Fruit fly (Drosophila melanogaster) whole organism, embryonic: ENCODE data around the gene Tgt.

Source experiments
- ATbp ChIP-seq: fragments of 200-800 bp; sonication (Bioruptor generic); optimal IDR thresholded peaks from 2 replicates; lab custom pipeline; 2017; ENCODE audit warnings: missing biosample characterization, mild to moderate bottlenecking, missing genetic modification characterization, missing genetic modification reagents
- Aef1 ChIP-seq: fragments of 200-800 bp; sonication (Bioruptor generic); IDR thresholded peaks from 3 replicates; pipeline ENCODE4 v1.3.6; 2022; ENCODE audit warnings: missing biosample characterization, missing genetic modification characterization
- Awh ChIP-seq: fragments of 200-800 bp; sonication (Bioruptor generic); IDR thresholded peaks from 2 replicates; pipeline ENCODE4, ENCODE4 v1.3.6; 2022; ENCODE audit warnings: missing biosample characterization, missing genetic modification characterization
- CG11247 ChIP-seq: fragments of 200-800 bp; sonication (Bioruptor generic); IDR thresholded peaks from 2 replicates; pipeline ENCODE4 v1.3.6; 2022; ENCODE audit warnings: missing biosample characterization, missing genetic modification characterization
- CG12219 ChIP-seq: fragments of 200-800 bp; sonication (Bioruptor generic); optimal IDR thresholded peaks from 3 replicates; lab custom pipeline; 2018; ENCODE audit warnings: missing biosample characterization, mild to moderate bottlenecking, missing genetic modification characterization
- CG14710 ChIP-seq: fragments of 200-800 bp; sonication (Bioruptor generic); optimal IDR thresholded peaks from 3 replicates; lab custom pipeline; 2019; ENCODE audit warnings: missing biosample characterization, mild to moderate bottlenecking, missing genetic modification characterization, moderate library complexity
- CG15479 ChIP-seq: fragments of 200-800 bp; sonication (Bioruptor generic); optimal IDR thresholded peaks from 3 replicates; lab custom pipeline; 2019; ENCODE audit warnings: missing biosample characterization, mild to moderate bottlenecking, missing genetic modification characterization, moderate library complexity
- CG17829 ChIP-seq: fragments of 200-800 bp; optimal IDR thresholded peaks from 2 replicates; lab custom pipeline; 2019; ENCODE audit warnings: missing biosample characterization, mild to moderate bottlenecking, missing genetic modification characterization, moderate library complexity
- CG2129 ChIP-seq: fragments of 200-800 bp; sonication (Bioruptor generic); IDR thresholded peaks from 2 replicates; pipeline ENCODE4 v1.3.6; 2022; ENCODE audit warnings: missing biosample characterization, missing genetic modification characterization; ENCODE audit not compliant: partially characterized antibody
- CG30020 ChIP-seq: fragments of 200-800 bp; optimal IDR thresholded peaks from 2 replicates; lab custom pipeline; 2019; ENCODE audit warnings: missing biosample characterization, mild to moderate bottlenecking, missing genetic modification characterization, moderate library complexity
- CG3838 ChIP-seq: fragments of 200-800 bp; sonication (Bioruptor generic); optimal IDR thresholded peaks from 3 replicates; lab custom pipeline; 2016; ENCODE audit warnings: missing biosample characterization, missing genetic modification characterization
- CG4820 ChIP-seq: fragments of 200-800 bp; sonication (Bioruptor generic); optimal IDR thresholded peaks from 3 replicates; lab custom pipeline; 2016; ENCODE audit warnings: missing biosample characterization, missing genetic modification characterization
- CG6683 ChIP-seq: fragments of 200-800 bp; sonication (Bioruptor generic); optimal IDR thresholded peaks from 2 replicates; lab custom pipeline; 2017; ENCODE audit warnings: missing biosample characterization, mild to moderate bottlenecking, missing genetic modification characterization, missing genetic modification reagents
- CG6765 ChIP-seq: fragments of 200-800 bp; sonication (Bioruptor generic); optimal IDR thresholded peaks from 3 replicates; lab custom pipeline; 2017; ENCODE audit warnings: missing biosample characterization, mild to moderate bottlenecking, missing genetic modification characterization
- CG6791 ChIP-seq: fragments of 200-800 bp; sonication (Bioruptor generic); IDR thresholded peaks from 3 replicates; pipeline ENCODE4 v1.3.6; 2022; ENCODE audit warnings: missing biosample characterization, missing genetic modification characterization; ENCODE audit not compliant: partially characterized antibody
- CG8281 ChIP-seq: fragments of 200-800 bp; sonication (Bioruptor generic); optimal IDR thresholded peaks from 2 replicates; lab custom pipeline; 2018; ENCODE audit warnings: missing biosample characterization, mild to moderate bottlenecking, missing genetic modification characterization, moderate library complexity
- CG9727 ChIP-seq: fragments of 200-800 bp; sonication (Bioruptor generic); optimal IDR thresholded peaks from 3 replicates; lab custom pipeline; 2017; ENCODE audit warnings: missing biosample characterization, mild to moderate bottlenecking, missing genetic modification characterization
- CG9932 ChIP-seq: fragments of 200-800 bp; sonication (Bioruptor generic); IDR thresholded peaks from 2 replicates; pipeline ENCODE4 v1.3.6; 2022; ENCODE audit warnings: missing biosample characterization, missing genetic modification characterization
- Dbx ChIP-seq: fragments of 200-800 bp; sonication (Bioruptor generic); IDR thresholded peaks from 3 replicates; pipeline ENCODE4 v1.3.6; 2022; ENCODE audit warnings: missing biosample characterization, missing genetic modification characterization
- Dfd ChIP-seq, 2 experiments: fragments of >200 bp; optimal IDR thresholded peaks; 2 replicates each; lab custom pipeline; 2017; ENCODE audit warnings: missing biosample characterization in 2 of 2, missing genetic modification characterization in 2 of 2
- Hr78 ChIP-seq, 2 experiments: fragments of 200-800 bp in 1 of 2; fragments of >200 bp in 1 of 2; sonication (Bioruptor generic) in 1 of 2; optimal IDR thresholded peaks; 2 replicates each; lab custom pipeline; 2017 to 2019; ENCODE audit warnings: missing biosample characterization in 2 of 2, missing genetic modification characterization in 2 of 2, mild to moderate bottlenecking in 1 of 2, moderate library complexity in 1 of 2
- Hsf ChIP-seq: fragments of 200-800 bp; sonication (Bioruptor generic); optimal IDR thresholded peaks from 3 replicates; lab custom pipeline; 2016; ENCODE audit warnings: missing biosample characterization, missing genetic modification characterization
- MBD-R2 ChIP-seq: fragments of 200-800 bp; sonication (Bioruptor generic); IDR thresholded peaks from 2 replicates; pipeline ENCODE4 v1.3.6; 2022; ENCODE audit warnings: missing biosample characterization, missing genetic modification characterization
- Mrtf ChIP-seq: fragments of 200-800 bp; sonication (Bioruptor generic); IDR thresholded peaks from 3 replicates; pipeline ENCODE4 v1.3.6; 2022; ENCODE audit warnings: missing biosample characterization, missing genetic modification characterization
- Ravus ChIP-seq: fragments of 200-800 bp; sonication (Bioruptor generic); IDR thresholded peaks from 2 replicates; pipeline ENCODE4 v1.3.6; 2022; ENCODE audit warnings: missing biosample characterization, missing genetic modification characterization
- Spps ChIP-seq: fragments of 200-800 bp; sonication (Bioruptor generic); optimal IDR thresholded peaks from 2 replicates; lab custom pipeline; 2018; ENCODE audit warnings: missing biosample characterization, mild to moderate bottlenecking, missing genetic modification characterization
- Sry-β ChIP-seq: fragments of 200-800 bp; sonication (Bioruptor generic); optimal IDR thresholded peaks from 2 replicates; lab custom pipeline; 2018; ENCODE audit warnings: missing biosample characterization, mild to moderate bottlenecking, missing genetic modification characterization, moderate library complexity
- Ssrp ChIP-seq: fragments of 200-800 bp; sonication (Bioruptor generic); optimal IDR thresholded peaks from 2 replicates; lab custom pipeline; 2018; ENCODE audit warnings: missing biosample characterization, mild to moderate bottlenecking, missing genetic modification characterization, moderate library complexity
- Taf1 ChIP-seq: fragments of 200-800 bp; sonication (Bioruptor generic); IDR thresholded peaks from 2 replicates; pipeline ENCODE4 v1.3.6; 2022; ENCODE audit warnings: missing biosample characterization, missing genetic modification characterization
- Xrp1 ChIP-seq: fragments of 200-800 bp; sonication (Bioruptor generic); IDR thresholded peaks from 2 replicates; pipeline ENCODE4 v1.3.6; 2022; ENCODE audit warnings: missing biosample characterization, missing genetic modification characterization
- ab ChIP-seq: fragments of 200-800 bp; sonication (Bioruptor generic); optimal IDR thresholded peaks from 2 replicates; lab custom pipeline; 2016; ENCODE audit warnings: missing biosample characterization, missing genetic modification characterization
- ara ChIP-seq: fragments of 200-800 bp; sonication (Bioruptor generic); IDR thresholded peaks from 2 replicates; pipeline ENCODE4 v1.3.6; 2022; ENCODE audit warnings: missing biosample characterization, missing genetic modification characterization
- az2 ChIP-seq: fragments of 200-800 bp; sonication (Bioruptor generic); optimal IDR thresholded peaks from 3 replicates; lab custom pipeline; 2016; ENCODE audit warnings: missing biosample characterization, missing genetic modification characterization
- cg ChIP-seq: fragments of 200-800 bp; sonication (Bioruptor generic); optimal IDR thresholded peaks from 3 replicates; lab custom pipeline; 2019; ENCODE audit warnings: missing biosample characterization, mild to moderate bottlenecking, missing genetic modification characterization, moderate library complexity
- da ChIP-seq: fragments of 200-800 bp; sonication (Bioruptor generic); optimal IDR thresholded peaks from 2 replicates; lab custom pipeline; 2016; ENCODE audit warnings: missing biosample characterization, missing genetic modification characterization
- dan ChIP-seq: fragments of 200-800 bp; sonication (Bioruptor generic); IDR thresholded peaks from 2 replicates; pipeline ENCODE4 v1.3.6; 2022; ENCODE audit warnings: missing biosample characterization, missing genetic modification characterization
- fd96Cb ChIP-seq: fragments of 200-800 bp; sonication (Bioruptor generic); optimal IDR thresholded peaks from 2 replicates; lab custom pipeline; 2018; ENCODE audit warnings: missing biosample characterization, mild to moderate bottlenecking, missing genetic modification characterization, moderate library complexity
- ham ChIP-seq: fragments of 200-800 bp; sonication (Bioruptor generic); IDR thresholded peaks from 2 replicates; pipeline ENCODE4 v1.3.6; 2022; ENCODE audit warnings: missing biosample characterization, missing genetic modification characterization
- ind ChIP-seq: fragments of 200-800 bp; sonication (Bioruptor generic); optimal IDR thresholded peaks from 3 replicates; lab custom pipeline; 2016; ENCODE audit warnings: missing biosample characterization, missing genetic modification characterization
- lbe ChIP-seq: fragments of 200-800 bp; sonication (Bioruptor generic); optimal IDR thresholded peaks from 2 replicates; lab custom pipeline; 2016; ENCODE audit warnings: missing biosample characterization, mild to moderate bottlenecking, missing genetic modification characterization
- pfk ChIP-seq: fragments of 200-800 bp; sonication (Bioruptor generic); optimal IDR thresholded peaks from 2 replicates; lab custom pipeline; 2018; ENCODE audit warnings: missing biosample characterization, mild to moderate bottlenecking, missing genetic modification characterization, moderate library complexity
- pnt ChIP-seq: fragments of 200-800 bp; sonication (Bioruptor generic); optimal IDR thresholded peaks from 3 replicates; lab custom pipeline; 2016; ENCODE audit warnings: missing biosample characterization, missing genetic modification characterization
- ranshi ChIP-seq: fragments of 200-800 bp; sonication (Bioruptor generic); IDR thresholded peaks from 2 replicates; pipeline ENCODE4 v1.3.6; 2022; ENCODE audit warnings: missing biosample characterization, missing genetic modification characterization
- repo ChIP-seq: fragments of 200-800 bp; sonication (Bioruptor generic); optimal IDR thresholded peaks from 2 replicates; lab custom pipeline; 2016; ENCODE audit warnings: missing biosample characterization, missing genetic modification characterization
- sisA ChIP-seq: fragments of 200-800 bp; sonication (Bioruptor generic); IDR thresholded peaks from 2 replicates; pipeline ENCODE4 v1.3.6; 2022; ENCODE audit warnings: missing biosample characterization, missing genetic modification characterization
- sob ChIP-seq: fragments of 200-800 bp; sonication (Bioruptor generic); IDR thresholded peaks from 2 replicates; pipeline ENCODE4 v1.3.6; 2022; ENCODE audit warnings: missing biosample characterization, missing genetic modification characterization
- tio ChIP-seq: fragments of 200-800 bp; sonication (Bioruptor generic); optimal IDR thresholded peaks from 2 replicates; lab custom pipeline; 2017; ENCODE audit warnings: missing biosample characterization, missing genetic modification characterization, inconsistent platforms
- vvl ChIP-seq: fragments of 200-800 bp; sonication (Bioruptor generic); IDR thresholded peaks from 2 replicates; pipeline ENCODE4 v1.3.6; 2022; ENCODE audit warnings: missing biosample characterization, missing genetic modification characterization
- wek ChIP-seq: fragments of 200-800 bp; sonication (Bioruptor generic); optimal IDR thresholded peaks from 3 replicates; lab custom pipeline; 2018; ENCODE audit warnings: missing biosample characterization, mild to moderate bottlenecking, missing genetic modification characterization, moderate library complexity

Gene Tgt

DNA sequence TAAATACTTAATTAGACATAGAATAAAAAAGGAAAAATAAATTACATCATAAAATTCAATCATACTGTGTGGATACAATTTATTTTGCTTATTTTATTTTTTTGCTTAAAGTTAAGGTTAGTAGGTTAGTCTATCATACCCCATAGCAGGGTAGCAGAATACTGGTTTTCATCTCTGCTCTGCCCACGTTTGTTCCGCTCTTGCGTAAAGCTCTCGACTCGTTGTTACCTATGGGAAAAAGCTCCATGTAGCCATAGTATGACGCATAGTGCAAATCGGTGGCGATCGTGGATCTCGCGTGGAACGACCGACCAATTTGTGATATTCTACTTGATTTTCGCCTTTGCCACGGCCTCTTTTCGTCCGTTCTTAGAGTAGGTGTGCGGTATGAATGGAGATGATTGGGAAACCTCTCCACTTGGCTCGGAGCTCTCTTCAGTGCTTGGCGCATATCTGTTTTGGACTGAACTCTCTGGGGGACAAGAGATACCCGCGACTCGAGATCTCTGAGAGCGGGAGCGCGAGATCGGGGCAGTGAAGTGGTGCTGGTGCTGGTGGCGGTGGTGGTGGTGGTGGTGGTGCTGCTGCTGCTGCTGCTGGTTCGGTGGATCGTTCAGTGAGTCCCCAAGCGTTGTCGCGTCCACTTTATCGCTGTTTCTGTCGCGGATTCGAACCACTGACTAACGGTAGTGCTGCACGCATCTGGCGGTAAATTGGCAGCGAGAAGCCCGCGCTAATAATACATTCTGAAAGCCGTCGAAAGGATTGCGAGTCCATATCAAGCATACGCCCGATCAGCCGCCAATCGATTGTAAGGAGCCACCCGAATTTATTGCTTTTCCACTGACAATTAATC lies 2.0 kb downstream of the Tgt start, which contains the start of gene CG5001 (continued):
- TF ChIP-seq fd96Cb (tag; lab: Kevin White, UChicago) = peak; percentile 78
- TF ChIP-seq Ssrp (tag; lab: Kevin White, UChicago) = peak; percentile 79
- TF ChIP-seq ab (GFP tag; lab: Kevin White, UChicago) = no peak
- peak; percentile 94 for TF ChIP-seq Awh (GFP tag; lab: Robert Waterston, UW)
- TF ChIP-seq pfk (GFP tag; lab: Kevin White, UChicago) = no peak
- TF ChIP-seq dan (GFP tag; lab: Robert Waterston, UW) = no peak
- TF ChIP-seq wek (GFP tag; lab: Kevin White, UChicago) = no peak
- peak; percentile 93 for TF ChIP-seq Xrp1
- no peak for TF ChIP-seq Sry-β (GFP tag; lab: Kevin White, UChicago)
- TF ChIP-seq Aef1 = peak; percentile 85
- TF ChIP-seq vvl (GFP tag; lab: Robert Waterston, UW) = peak; percentile 96
- peak; percentile 80 for TF ChIP-seq CG4820 (GFP tag; lab: Kevin White, UChicago)
- TF ChIP-seq ind (GFP tag; lab: Kevin White, UChicago) = peak; percentile 87
- TF ChIP-seq lbe = no peak
- TF ChIP-seq CG15479 (GFP tag; lab: Kevin White, UChicago) = no peak
- TF ChIP-seq az2 (GFP tag; lab: Kevin White, UChicago) = peak; percentile 85
- TF ChIP-seq da (GFP tag; lab: Kevin White, UChicago) = no peak
- TF ChIP-seq CG6791 (GFP tag; lab: Robert Waterston, UW) = no peak
- no peak for TF ChIP-seq CG2129 (GFP tag; lab: Robert Waterston, UW)
- peak; percentile 50 for TF ChIP-seq pnt (GFP tag; lab: Kevin White, UChicago)
- no peak for TF ChIP-seq CG3838 (GFP tag; lab: Kevin White, UChicago)
- TF ChIP-seq Taf1 (GFP tag; lab: Robert Waterston, UW) = peak; percentile 86
- TF ChIP-seq tio (GFP tag; lab: Kevin White, UChicago) = no peak
- TF ChIP-seq Hsf (GFP tag; lab: Kevin White, UChicago) = peak; percentile 79
- TF ChIP-seq repo (GFP tag; lab: Kevin White, UChicago) = no peak
- peak; percentile 91 for TF ChIP-seq CG17829 (tag; lab: Kevin White, UChicago)
- TF ChIP-seq cg (GFP tag; lab: Kevin White, UChicago) = peak; percentile 62
- TF ChIP-seq CG12219 (GFP tag; lab: Kevin White, UChicago) = peak; percentile 65
- TF ChIP-seq CG11247 = peak; percentile 88
- peak; percentile 84 for TF ChIP-seq Mrtf (GFP tag; lab: Robert Waterston, UW)
- peak; percentile 73 for TF ChIP-seq CG9727
- TF ChIP-seq ranshi = peak; percentile 85
- peak; percentile 80 for TF ChIP-seq CG6765 (GFP tag; lab: Kevin White, UChicago)
- peak; percentile 36; the same call in 1 of the 2 replicates for TF ChIP-seq Ravus (GFP tag; lab: Robert Waterston, UW)
- peak; percentile 51 for TF ChIP-seq CG8281 (tag; lab: Kevin White, UChicago)
- peak; percentile 88 for TF ChIP-seq sob (GFP tag; lab: Robert Waterston, UW)
- TF ChIP-seq ATbp (GFP tag; lab: Kevin White, UChicago) = peak; percentile 78
- peak; percentile 83 for TF ChIP-seq CG6683 (GFP tag; lab: Kevin White, UChicago)
- TF ChIP-seq CG14710 (tag; lab: Kevin White, UChicago) = peak; percentile 76
- peak in 1 of 2 experiments; percentile 61 for TF ChIP-seq Hr78 (GFP tag; optimal IDR thresholded peaks at IDR 0.05; lab: Kevin White, UChicago)
- peak; percentile 76 for TF ChIP-seq ara (GFP tag; lab: Robert Waterston, UW)
- TF ChIP-seq Dbx = peak; percentile 86
- TF ChIP-seq sisA (GFP tag; lab: Robert Waterston, UW) = peak; percentile 84
- no peak for TF ChIP-seq ham
- TF ChIP-seq MBD-R2 (GFP tag; lab: Robert Waterston, UW) = peak; percentile 69
- TF ChIP-seq CG30020 (tag; lab: Kevin White, UChicago) = no peak
- peak in 1 of 2 experiments; percentile 48 for TF ChIP-seq Dfd (GFP tag; optimal IDR thresholded peaks at IDR 0.05; lab: Kevin White, UChicago)
- peak; percentile 88 for TF ChIP-seq CG9932 (GFP tag; lab: Robert Waterston, UW)
- peak; percentile 73 for TF ChIP-seq Spps (tag; lab: Kevin White, UChicago)
